Worm (Caenorhabditis elegans) whole organism, L1 larva: ENCODE results near the gene T21B4.15.
A peak's percentile ranks its signal among the peaks of the same experiment; 100 is the strongest.

Experiments used
- ama-1 ChIP-seq: fragments of 150-350 bp; optimal IDR thresholded peaks from 2 replicates; lab custom pipeline; 2014
- ces-1 ChIP-seq: fragments of 150-350 bp; optimal IDR thresholded peaks from 2 replicates; lab custom pipeline; 2014; ENCODE audit warnings: missing biosample characterization, missing genetic modification reagents, missing genetic modification characterization
- egl-13 ChIP-seq: sonication (generic microtip); optimal IDR thresholded peaks from 2 replicates; lab custom pipeline; 2016; ENCODE audit warnings: missing genotype, missing genetic modification reagents, missing genetic modification characterization, missing compliant biosample characterization
- fos-1 ChIP-seq: fragments of 150-350 bp; optimal IDR thresholded peaks from 2 replicates; lab custom pipeline; 2014; ENCODE audit warnings: missing biosample characterization, missing genetic modification characterization
- mdl-1 ChIP-seq, 2 experiments: fragments of 150-350 bp; optimal IDR thresholded peaks; 2 replicates each; lab custom pipeline; 2014 to 2017; ENCODE audit warnings: missing biosample characterization in 2 of 2, missing genetic modification characterization in 2 of 2, inconsistent platforms in 1 of 2
- mep-1 ChIP-seq: fragments of 150-350 bp; optimal IDR thresholded peaks from 2 replicates; lab custom pipeline; 2014; ENCODE audit warnings: missing biosample characterization, missing genetic modification characterization
- nhr-237 ChIP-seq: fragments of 150-350 bp; optimal IDR thresholded peaks from 2 replicates; lab custom pipeline; 2014; ENCODE audit warnings: missing biosample characterization, missing genetic modification characterization
- skn-1 ChIP-seq: fragments of 150-350 bp; optimal IDR thresholded peaks from 2 replicates; lab custom pipeline; 2014; ENCODE audit warnings: missing biosample characterization, missing genetic modification characterization
- snu-23 ChIP-seq: sonication (generic microtip); optimal IDR thresholded peaks from 2 replicates; lab custom pipeline; 2016; ENCODE audit warnings: missing genetic modification characterization, missing compliant biosample characterization
- unc-30 ChIP-seq: sonication (generic microtip); optimal IDR thresholded peaks from 2 replicates; lab custom pipeline; 2017; ENCODE audit warnings: missing biosample characterization, missing genetic modification characterization
- unc-62 ChIP-seq: fragments of 150-350 bp; optimal IDR thresholded peaks from 2 replicates; lab custom pipeline; 2014; ENCODE audit warnings: missing biosample characterization, missing genetic modification reagents, missing genetic modification characterization
- xbp-1 ChIP-seq: sonication (generic microtip); optimal IDR thresholded peaks from 2 replicates; lab custom pipeline; 2016; ENCODE audit warnings: missing genetic modification characterization, missing compliant biosample characterization
- ztf-11 ChIP-seq, 2 experiments: sonication (generic microtip); optimal IDR thresholded peaks; 2 replicates each; lab custom pipeline; 2016 to 2017; ENCODE audit warnings: missing genetic modification characterization in 2 of 2, missing biosample characterization in 1 of 2, missing compliant biosample characterization in 1 of 2
- ztf-4 ChIP-seq: fragments of 150-350 bp; optimal IDR thresholded peaks from 2 replicates; lab custom pipeline; 2014; ENCODE audit warnings: missing biosample characterization, missing genetic modification characterization

ce11 chrII:12506511-12506910, 16.5 kb downstream of the T21B4.15 start:
- TF ChIP-seq unc-62 (no peak), ces-1 (GFP tag; lab: Kevin White, UChicago) (no peak), xbp-1 (tag; lab: Kevin White, UChicago) (no peak), nhr-237 (tag; lab: Kevin White, UChicago) (no peak), ztf-11 (tag; optimal IDR thresholded peaks at IDR 0.05; lab: Kevin White, UChicago) (no peak), unc-30 (tag; lab: Kevin White, UChicago) (no peak), egl-13 (tag; lab: Kevin White, UChicago) (peak; percentile 25), snu-23 (GFP tag; lab: Kevin White, UChicago) (no peak), skn-1 (no peak), mep-1 (tag; lab: Kevin White, UChicago) (no peak), mdl-1 (tag; optimal IDR thresholded peaks at IDR 0.05; lab: Kevin White, UChicago) (no peak), ama-1 (no peak), ztf-4 (tag; lab: Kevin White, UChicago) (no peak), fos-1 (tag; lab: Kevin White, UChicago) (no peak)
